Worm (Caenorhabditis elegans) whole organism, L2 larva: Measurements from ENCODE around the gene ZK6.8.

Experiments used
- ama-1 ChIP-seq: fragments of 150-350 bp; optimal IDR thresholded peaks from 2 replicates; lab custom pipeline; 2018; ENCODE audit warnings: inconsistent platforms
- gmeb-1 ChIP-seq: fragments of 150-350 bp; optimal IDR thresholded peaks from 2 replicates; lab custom pipeline; 2014; ENCODE audit warnings: missing biosample characterization, missing genetic modification characterization
- lin-13 ChIP-seq: fragments of 150-350 bp; optimal IDR thresholded peaks from 2 replicates; lab custom pipeline; 2014; ENCODE audit warnings: missing biosample characterization, missing genetic modification reagents, missing genetic modification characterization
- lsy-2 ChIP-seq, 2 experiments: fragments of 150-350 bp in 1 of 2; sonication (generic microtip) in 1 of 2; optimal IDR thresholded peaks; 2 replicates each; lab custom pipeline; 2014 to 2017; ENCODE audit warnings: missing biosample characterization in 2 of 2, missing genetic modification characterization in 2 of 2
- nhr-12 ChIP-seq: fragments of 150-350 bp; optimal IDR thresholded peaks from 2 replicates; lab custom pipeline; 2014; ENCODE audit warnings: missing biosample characterization, missing genetic modification characterization
- snpc-4 ChIP-seq: fragments of 150-350 bp; optimal IDR thresholded peaks from 2 replicates; lab custom pipeline; 2014; ENCODE audit warnings: missing biosample characterization, missing genetic modification characterization
- ztf-4 ChIP-seq: fragments of 150-350 bp; optimal IDR thresholded peaks from 2 replicates; lab custom pipeline; 2014; ENCODE audit warnings: missing biosample characterization, missing genetic modification characterization

ce11 chrV:414630-415029 lies 32.9 kb downstream of the ZK6.8 start, which contains the start of gene dod-19:
- TF ChIP-seq gmeb-1: no peak
- TF ChIP-seq snpc-4 (tag; lab: Kevin White, UChicago): no peak
- TF ChIP-seq ama-1 (lab: Kevin White, UChicago): no peak
- TF ChIP-seq lin-13 (GFP tag; lab: Kevin White, UChicago): no peak
- TF ChIP-seq nhr-12 (tag; lab: Kevin White, UChicago): no peak
- TF ChIP-seq lsy-2 (tag; optimal IDR thresholded peaks at IDR 0.05; lab: Kevin White, UChicago): no peak
- no peak for TF ChIP-seq ztf-4 (tag; lab: Kevin White, UChicago)
